Fruit fly (Drosophila melanogaster) whole organism, embryonic: ENCODE results near the gene CG14903.
A peak's percentile ranks its signal among the peaks of the same experiment; 100 is the strongest.

Experiments used
- Atf6 ChIP-seq: fragments of 200-800 bp; sonication (Bioruptor generic); IDR thresholded peaks from 2 replicates; pipeline ENCODE4 v1.3.6; 2022; ENCODE audit warnings: missing biosample characterization, missing genetic modification characterization
- C15 ChIP-seq: fragments of 200-800 bp; sonication (Bioruptor generic); IDR thresholded peaks from 3 replicates; pipeline ENCODE4 v1.3.6; 2022; ENCODE audit warnings: missing biosample characterization, missing genetic modification characterization
- CG10366 ChIP-seq: fragments of 200-800 bp; sonication (Bioruptor generic); IDR thresholded peaks from 2 replicates; pipeline ENCODE4 v1.3.6; 2022; ENCODE audit warnings: missing biosample characterization, missing genetic modification characterization
- CG10543 ChIP-seq: fragments of 200-800 bp; sonication (Bioruptor generic); optimal IDR thresholded peaks from 3 replicates; lab custom pipeline; 2017; ENCODE audit warnings: missing biosample characterization, mild to moderate bottlenecking, missing genetic modification characterization, moderate library complexity
- CG13296 ChIP-seq: fragments of 200-800 bp; sonication (Bioruptor generic); optimal IDR thresholded peaks from 3 replicates; lab custom pipeline; 2018; ENCODE audit warnings: missing biosample characterization, mild to moderate bottlenecking, missing genetic modification characterization
- CG15269 ChIP-seq: fragments of 200-800 bp; sonication (Bioruptor generic); optimal IDR thresholded peaks from 2 replicates; lab custom pipeline; 2018; ENCODE audit warnings: missing biosample characterization, mild to moderate bottlenecking, missing genetic modification characterization, moderate library complexity
- CG1647 ChIP-seq: fragments of 200-800 bp; sonication (Bioruptor generic); optimal IDR thresholded peaks from 3 replicates; lab custom pipeline; 2016; ENCODE audit warnings: missing biosample characterization, missing genetic modification characterization
- CG17612 ChIP-seq: fragments of 200-800 bp; sonication (Bioruptor generic); IDR thresholded peaks from 2 replicates; pipeline ENCODE4 v1.3.6; 2022; ENCODE audit warnings: missing biosample characterization, missing genetic modification characterization
- CG18262 ChIP-seq: fragments of 200-800 bp; optimal IDR thresholded peaks from 3 replicates; lab custom pipeline; 2019; ENCODE audit warnings: missing biosample characterization, mild to moderate bottlenecking, missing genetic modification characterization, moderate library complexity
- CG3065 ChIP-seq: fragments of 200-800 bp; sonication (Bioruptor generic); optimal IDR thresholded peaks from 2 replicates; lab custom pipeline; 2016; ENCODE audit warnings: missing biosample characterization, missing genetic modification characterization
- CG4854 ChIP-seq: fragments of 200-800 bp; sonication (Bioruptor generic); optimal IDR thresholded peaks from 2 replicates; lab custom pipeline; 2016; ENCODE audit warnings: missing biosample characterization, missing genetic modification characterization, inconsistent platforms
- CG6689 ChIP-seq: fragments of 200-800 bp; sonication (Bioruptor generic); IDR thresholded peaks from 2 replicates; pipeline ENCODE4 v1.3.6; 2022; ENCODE audit warnings: missing biosample characterization, missing genetic modification characterization
- CG6791 ChIP-seq: fragments of 200-800 bp; sonication (Bioruptor generic); IDR thresholded peaks from 3 replicates; pipeline ENCODE4 v1.3.6; 2022; ENCODE audit warnings: missing biosample characterization, missing genetic modification characterization; ENCODE audit not compliant: partially characterized antibody
- CG7556 ChIP-seq: fragments of 200-800 bp; sonication (Bioruptor generic); optimal IDR thresholded peaks from 2 replicates; lab custom pipeline; 2017; ENCODE audit warnings: missing biosample characterization, mild to moderate bottlenecking, missing genetic modification characterization
- CG8765 ChIP-seq: fragments of 200-800 bp; sonication (Bioruptor generic); IDR thresholded peaks from 2 replicates; pipeline ENCODE4 v1.3.6; 2022; ENCODE audit warnings: missing biosample characterization, missing genetic modification characterization
- CG9797 ChIP-seq: fragments of 200-800 bp; sonication (Bioruptor generic); optimal IDR thresholded peaks from 3 replicates; lab custom pipeline; 2018; ENCODE audit warnings: missing biosample characterization, mild to moderate bottlenecking, missing genetic modification characterization
- Camta ChIP-seq: fragments of 200-800 bp; sonication (Bioruptor generic); optimal IDR thresholded peaks from 2 replicates; lab custom pipeline; 2016; ENCODE audit warnings: missing biosample characterization, missing genetic modification characterization
- D ChIP-seq, 2 experiments: fragments of 200-800 bp in 1 of 2; fragments of >200 bp in 1 of 2; sonication (Bioruptor generic) in 1 of 2; optimal IDR thresholded peaks; 2 replicates in 1 of 2; 3 replicates in 1 of 2; lab custom pipeline; 2017; ENCODE audit warnings: mild to moderate bottlenecking in 1 of 2, missing biosample characterization in 1 of 2, missing genetic modification characterization in 1 of 2, missing genetic modification reagents in 1 of 2
- Hey ChIP-seq: fragments of 200-800 bp; sonication (Bioruptor generic); optimal IDR thresholded peaks from 3 replicates; lab custom pipeline; 2018; ENCODE audit warnings: missing biosample characterization, mild to moderate bottlenecking, missing genetic modification characterization
- Kr ChIP-seq: fragments of 200-800 bp; sonication (Bioruptor generic); optimal IDR thresholded peaks from 2 replicates; lab custom pipeline; 2017; ENCODE audit warnings: missing biosample characterization, mild to moderate bottlenecking, missing genetic modification characterization
- Lpt ChIP-seq: fragments of >200 bp; optimal IDR thresholded peaks from 2 replicates; lab custom pipeline; 2018; ENCODE audit warnings: missing biosample characterization, missing genetic modification characterization
- MTF-1 ChIP-seq: fragments of 200-800 bp; sonication (Bioruptor generic); optimal IDR thresholded peaks from 2 replicates; lab custom pipeline; 2018; ENCODE audit warnings: missing biosample characterization, mild to moderate bottlenecking, missing genetic modification characterization, borderline replicate concordance
- Meics ChIP-seq: fragments of 200-800 bp; sonication (Bioruptor generic); optimal IDR thresholded peaks from 2 replicates; lab custom pipeline; 2017; ENCODE audit warnings: missing biosample characterization, mild to moderate bottlenecking, missing genetic modification characterization
- Oli ChIP-seq: fragments of 200-800 bp; sonication (Bioruptor generic); optimal IDR thresholded peaks from 2 replicates; lab custom pipeline; 2018; ENCODE audit warnings: missing biosample characterization, mild to moderate bottlenecking, missing genetic modification characterization, moderate library complexity
- Optix ChIP-seq: fragments of 200-800 bp; sonication (Bioruptor generic); IDR thresholded peaks from 3 replicates; pipeline ENCODE4 v1.3.6; 2022; ENCODE audit warnings: missing biosample characterization, missing genetic modification characterization
- Sin3A ChIP-seq: fragments of >200 bp; optimal IDR thresholded peaks from 2 replicates; lab custom pipeline; 2018
- YL-1 ChIP-seq: fragments of 200-800 bp; sonication (Bioruptor generic); optimal IDR thresholded peaks from 3 replicates; lab custom pipeline; 2017; ENCODE audit warnings: missing biosample characterization, mild to moderate bottlenecking, missing genetic modification characterization
- ap ChIP-seq: fragments of 200-800 bp; sonication (Bioruptor generic); IDR thresholded peaks from 2 replicates; pipeline ENCODE4 v1.3.6; 2022; ENCODE audit warnings: missing biosample characterization, missing genetic modification characterization
- btn ChIP-seq: fragments of 200-800 bp; sonication (Bioruptor generic); optimal IDR thresholded peaks from 2 replicates; lab custom pipeline; 2016; ENCODE audit warnings: missing biosample characterization, missing genetic modification characterization
- dm ChIP-seq: fragments of 200-800 bp; sonication (Bioruptor generic); optimal IDR thresholded peaks from 3 replicates; lab custom pipeline; 2016; ENCODE audit warnings: missing biosample characterization, missing genetic modification characterization
- fru ChIP-seq: fragments of >200 bp; optimal IDR thresholded peaks from 2 replicates; lab custom pipeline; 2017
- gce ChIP-seq: fragments of 200-800 bp; sonication (Bioruptor generic); IDR thresholded peaks from 3 replicates; pipeline ENCODE4 v1.3.6; 2022; ENCODE audit warnings: missing biosample characterization, missing genetic modification characterization
- gcm ChIP-seq: fragments of 200-800 bp; sonication (Bioruptor generic); optimal IDR thresholded peaks from 2 replicates; lab custom pipeline; 2019; ENCODE audit warnings: missing biosample characterization, mild to moderate bottlenecking, missing genetic modification characterization, moderate library complexity
- hkb ChIP-seq, 2 experiments: fragments of 200-800 bp in 1 of 2; fragments of >200 bp in 1 of 2; sonication (Bioruptor generic) in 1 of 2; IDR thresholded peaks in 1 of 2; optimal IDR thresholded peaks in 1 of 2; 2 replicates each; pipeline versions ENCODE4 v1.3.6 to Lab custom; 2017 to 2022; ENCODE audit warnings: missing biosample characterization in 1 of 2, missing genetic modification characterization in 1 of 2
- lov ChIP-seq, 2 experiments: fragments of 200-800 bp in 1 of 2; fragments of >200 bp in 1 of 2; sonication (Bioruptor generic) in 1 of 2; IDR thresholded peaks in 1 of 2; optimal IDR thresholded peaks in 1 of 2; 2 replicates in 1 of 2; 3 replicates in 1 of 2; pipeline versions ENCODE4 v1.3.6 to Lab custom; 2017 to 2022; ENCODE audit warnings: missing biosample characterization in 1 of 2, missing genetic modification characterization in 1 of 2
- luna ChIP-seq: fragments of 200-800 bp; sonication (Bioruptor generic); optimal IDR thresholded peaks from 2 replicates; lab custom pipeline; 2016; ENCODE audit warnings: missing biosample characterization, missing genetic modification characterization
- nerfin-2 ChIP-seq: fragments of 200-800 bp; sonication (Bioruptor generic); IDR thresholded peaks from 2 replicates; pipeline ENCODE4 v1.3.6; 2022; ENCODE audit warnings: missing biosample characterization, missing genetic modification characterization; ENCODE audit not compliant: partially characterized antibody
- org-1 ChIP-seq: fragments of 200-800 bp; sonication (Bioruptor generic); optimal IDR thresholded peaks from 2 replicates; lab custom pipeline; 2017; ENCODE audit warnings: missing biosample characterization, missing genetic modification characterization
- prd ChIP-seq, 3 experiments: fragments of >200 bp in 2 of 3; fragments of 200-800 bp in 1 of 3; sonication (Bioruptor generic) in 1 of 3; optimal IDR thresholded peaks in 2 of 3; IDR thresholded peaks in 1 of 3; 2 replicates in 2 of 3; 3 replicates in 1 of 3; pipeline versions ENCODE4 v1.3.6 to Lab custom; 2017 to 2022; ENCODE audit warnings: missing biosample characterization in 1 of 3, missing genetic modification characterization in 1 of 3
- pros ChIP-seq: fragments of 200-800 bp; sonication (Bioruptor generic); optimal IDR thresholded peaks from 3 replicates; lab custom pipeline; 2019; ENCODE audit warnings: missing biosample characterization, mild to moderate bottlenecking, missing genetic modification characterization, moderate library complexity
- sim ChIP-seq: fragments of 200-800 bp; sonication (Bioruptor generic); IDR thresholded peaks from 2 replicates; pipeline ENCODE4 v1.3.6; 2022; ENCODE audit warnings: missing biosample characterization, missing genetic modification characterization
- vvl ChIP-seq: fragments of 200-800 bp; sonication (Bioruptor generic); IDR thresholded peaks from 2 replicates; pipeline ENCODE4 v1.3.6; 2022; ENCODE audit warnings: missing biosample characterization, missing genetic modification characterization
- zf30C ChIP-seq: fragments of 200-800 bp; sonication (Bioruptor generic); optimal IDR thresholded peaks from 3 replicates; lab custom pipeline; 2018; ENCODE audit warnings: missing biosample characterization, mild to moderate bottlenecking, missing genetic modification characterization
- zfh1 ChIP-seq: fragments of 200-800 bp; sonication (Bioruptor generic); IDR thresholded peaks from 3 replicates; pipeline ENCODE4 v1.3.6; 2022; ENCODE audit warnings: missing biosample characterization, missing genetic modification characterization

CG14903 gene

DNA sequence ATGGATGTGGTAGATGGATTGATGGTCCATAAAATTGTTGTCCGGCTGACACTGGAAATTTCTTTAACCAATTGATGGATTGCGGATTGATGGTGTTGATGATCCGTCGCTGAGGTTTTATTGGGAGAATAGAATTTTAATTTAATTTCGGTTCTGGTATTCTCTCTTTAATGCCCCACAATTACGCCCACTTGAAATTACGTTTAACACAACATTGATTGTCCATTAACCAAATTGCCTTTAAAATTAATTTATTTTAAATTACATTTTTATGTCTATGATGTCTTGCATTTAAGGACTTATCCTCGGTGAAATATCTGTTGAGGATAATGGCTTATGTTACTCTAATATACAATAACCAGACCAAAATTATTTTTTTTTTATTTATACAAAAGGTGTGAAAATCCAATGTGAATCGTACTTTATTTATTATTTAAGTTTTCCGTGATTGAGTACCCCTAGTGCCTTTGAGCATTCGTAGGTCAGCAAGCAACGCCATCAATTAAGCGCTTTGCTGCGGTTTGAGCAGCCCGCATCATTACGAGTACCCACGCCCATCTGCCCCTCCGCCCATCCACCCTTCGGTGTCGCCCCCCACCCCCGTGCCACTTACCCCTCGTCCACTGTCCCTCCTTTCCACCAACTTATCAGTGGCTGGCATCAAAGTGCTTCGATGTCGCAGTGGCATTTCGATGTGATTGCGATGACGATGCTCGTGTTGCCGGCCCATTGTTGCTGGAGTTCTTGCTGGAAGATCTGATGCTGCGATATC, 19.9 kb downstream of the CG14903 start (continued):
- TF ChIP-seq zf30C (GFP tag; lab: Kevin White, UChicago) (no peak), C15 (GFP tag; lab: Robert Waterston, UW) (no peak), Oli (tag; lab: Kevin White, UChicago) (no peak), CG15269 (tag; lab: Kevin White, UChicago) (no peak), CG13296 (no peak), Camta (GFP tag; lab: Kevin White, UChicago) (no peak), CG7556 (GFP tag; lab: Kevin White, UChicago) (peak; percentile 24), hkb (optimal IDR thresholded peaks at IDR 0.05; lab: Kevin White, UChicago) (no peak), hkb (GFP tag; IDR thresholded peaks at IDR 0.05; lab: Robert Waterston, UW) (no peak), lov (optimal IDR thresholded peaks at IDR 0.05; lab: Kevin White, UChicago) (no peak), lov (GFP tag; IDR thresholded peaks at IDR 0.05; lab: Robert Waterston, UW) (no peak), CG9797 (GFP tag; lab: Kevin White, UChicago) (no peak), CG3065 (no peak), CG10366 (GFP tag; lab: Robert Waterston, UW) (no peak), btn (no peak), CG1647 (GFP tag; lab: Kevin White, UChicago) (no peak), CG10543 (no peak), CG18262 (tag; lab: Kevin White, UChicago) (peak; percentile 57), ap (no peak), MTF-1 (GFP tag; lab: Kevin White, UChicago) (no peak), CG8765 (GFP tag; lab: Robert Waterston, UW) (no peak)

DNA sequence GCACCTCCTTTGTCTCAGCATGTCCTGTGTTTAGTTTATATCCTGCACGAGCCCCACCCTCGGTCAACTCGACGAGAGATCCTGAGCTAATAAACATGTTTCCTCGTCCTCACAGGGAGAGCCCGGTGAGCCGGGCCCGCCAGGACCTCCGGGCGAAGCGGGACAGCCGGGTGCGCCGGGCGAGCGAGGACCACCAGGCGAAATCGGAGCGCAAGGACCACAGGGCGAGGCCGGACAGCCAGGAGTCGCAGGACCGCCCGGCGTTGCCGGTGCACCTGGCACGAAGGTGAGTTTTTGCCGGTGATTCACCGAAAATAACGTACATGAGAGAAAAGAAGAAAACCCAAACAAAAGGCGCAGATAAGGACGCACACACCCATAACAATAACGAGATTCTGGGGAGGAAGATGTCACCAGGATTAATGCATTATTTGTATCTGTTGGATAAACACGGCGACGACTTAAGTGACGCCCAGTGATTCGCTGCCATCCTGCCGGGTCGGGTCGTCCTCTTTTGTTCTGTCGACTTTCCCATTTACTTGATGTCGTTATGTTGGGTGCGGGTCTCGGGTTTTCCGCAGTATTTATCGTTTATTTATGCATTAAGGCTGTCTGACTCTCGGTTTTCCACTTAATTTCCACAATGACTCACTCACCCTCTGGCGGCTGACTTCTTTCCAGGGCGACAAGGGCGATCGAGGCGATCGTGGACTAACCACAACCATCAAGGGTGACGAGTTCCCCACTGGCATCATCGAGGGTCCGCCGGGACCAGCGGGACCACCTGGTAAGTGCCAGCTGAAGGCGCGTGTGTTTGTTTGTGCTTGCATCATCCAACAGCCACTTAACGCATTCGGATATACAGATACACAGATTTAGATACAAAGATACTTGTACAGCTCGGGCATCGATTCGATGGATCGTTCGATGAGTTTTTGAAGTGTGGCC, 21.6 kb downstream of the CG14903 start:
- TF ChIP-seq CG6791 (GFP tag; lab: Robert Waterston, UW): peak; percentile 29; the same call in 1 of the 3 replicates
- TF ChIP-seq CG10543: peak; percentile 12
- no peak for TF ChIP-seq dm (GFP tag; lab: Kevin White, UChicago)
- no peak for TF ChIP-seq fru
- 0 out of 3 replicates have a peak, but pooled peaks have one; percentile 20 for TF ChIP-seq gce (GFP tag; lab: Robert Waterston, UW)
- 0 out of 3 replicates have a peak, but pooled peaks have one; percentile 28 for TF ChIP-seq zfh1
- TF ChIP-seq Lpt (GFP tag; lab: Kevin White, UChicago): no peak
- no peak for TF ChIP-seq CG17612 (GFP tag; lab: Robert Waterston, UW)
- TF ChIP-seq Meics (GFP tag; lab: Kevin White, UChicago): no peak
- TF ChIP-seq sim (GFP tag; lab: Robert Waterston, UW): no peak
- no peak for TF ChIP-seq hkb (optimal IDR thresholded peaks at IDR 0.05; lab: Kevin White, UChicago)
- 0 out of 2 replicates have a peak, but pooled peaks have one; percentile 13 for TF ChIP-seq hkb (GFP tag; IDR thresholded peaks at IDR 0.05; lab: Robert Waterston, UW)
- no peak for TF ChIP-seq Sin3A (lab: Kevin White, UChicago)
- peak; percentile 98 for TF ChIP-seq D (optimal IDR thresholded peaks at IDR 0.05; lab: Kevin White, UChicago)
- TF ChIP-seq D (GFP tag; optimal IDR thresholded peaks at IDR 0.05; lab: Kevin White, UChicago): no peak
- no peak for TF ChIP-seq YL-1 (GFP tag; lab: Kevin White, UChicago)
- no peak for TF ChIP-seq CG4854 (GFP tag; lab: Kevin White, UChicago)
- peak; percentile 78 for TF ChIP-seq pros (GFP tag; lab: Kevin White, UChicago)
- no peak for TF ChIP-seq org-1
- TF ChIP-seq CG6689 (GFP tag; lab: Robert Waterston, UW): no peak
- no peak for TF ChIP-seq CG18262 (tag; lab: Kevin White, UChicago)
- no peak for TF ChIP-seq Atf6 (GFP tag; lab: Robert Waterston, UW)
- no peak for TF ChIP-seq Hey (tag; lab: Kevin White, UChicago)
- peak; percentile 54 for TF ChIP-seq Kr
- TF ChIP-seq prd (optimal IDR thresholded peaks at IDR 0.05; lab: Kevin White, UChicago): no peak
- TF ChIP-seq prd (GFP tag; IDR thresholded peaks at IDR 0.05; lab: Robert Waterston, UW): peak; percentile 22; the same call in 1 of the 3 replicates
- 0 out of 2 replicates have a peak, but pooled peaks have one; percentile 15 for TF ChIP-seq nerfin-2
- peak; percentile 13; the same call in 1 of the 2 replicates for TF ChIP-seq vvl
- 0 out of 3 replicates have a peak, but pooled peaks have one; percentile 32 for TF ChIP-seq Optix (GFP tag; lab: Robert Waterston, UW)
- no peak for TF ChIP-seq luna (GFP tag; lab: Kevin White, UChicago)
- TF ChIP-seq gcm: peak; percentile 79
